Worm (Caenorhabditis elegans) whole organism, L4 larva: ENCODE data around the gene ZK938.10.

Experiments
- F10B5.3 ChIP-seq: sonication (generic microtip); optimal IDR thresholded peaks from 2 replicates; lab custom pipeline; 2016; ENCODE audit warnings: mild to moderate bottlenecking, missing genetic modification characterization, missing compliant biosample characterization
- Y105C5A.15 ChIP-seq: fragments of 200-800 bp; sonication (Bioruptor generic); IDR thresholded peaks from 2 replicates; pipeline ENCODE4 v1.3.6; 2022; ENCODE audit warnings: missing genetic modification characterization, missing compliant biosample characterization
- Y5F2A.4 ChIP-seq: fragments of 200-800 bp; sonication (Bioruptor generic); optimal IDR thresholded peaks from 2 replicates; lab custom pipeline; 2018; ENCODE audit warnings: mild to moderate bottlenecking, missing genetic modification characterization, missing compliant biosample characterization
- ZK337.2 ChIP-seq: fragments of 200-800 bp; sonication (Bioruptor generic); IDR thresholded peaks from 2 replicates; pipeline ENCODE4 v1.3.6; 2022; ENCODE audit warnings: missing genetic modification reagents, missing genetic modification characterization, missing compliant biosample characterization
- aha-1 ChIP-seq: fragments of 150-350 bp; peaks from one replicate; lab custom pipeline; 2014; ENCODE audit warnings: missing biosample characterization, missing genetic modification characterization
- ama-1 ChIP-seq: fragments of 150-350 bp; optimal IDR thresholded peaks from 2 replicates; lab custom pipeline; 2014; ENCODE audit warnings: inconsistent platforms, mixed read lengths
- arid-1 ChIP-seq: fragments of 200-800 bp; sonication (Bioruptor generic); conservative IDR thresholded peaks from 2 replicates; pipeline ENCODE4 v1.3.6; 2022; ENCODE audit warnings: missing genetic modification reagents, missing genetic modification characterization, missing compliant biosample characterization
- ceh-20 ChIP-seq: fragments of 200-800 bp; sonication (Bioruptor generic); IDR thresholded peaks from 2 replicates; pipeline ENCODE4 v1.3.6; 2022; ENCODE audit warnings: missing genetic modification reagents, missing genetic modification characterization, missing compliant biosample characterization
- ceh-44 ChIP-seq: fragments of 200-800 bp; sonication (Bioruptor generic); IDR thresholded peaks from 2 replicates; pipeline ENCODE4 v1.3.6; 2022; ENCODE audit warnings: missing genetic modification reagents, missing genetic modification characterization, missing compliant biosample characterization
- ceh-62 ChIP-seq: sonication (generic microtip); optimal IDR thresholded peaks from 2 replicates; lab custom pipeline; 2017; ENCODE audit warnings: missing biosample characterization, missing genetic modification characterization
- ces-1 ChIP-seq: fragments of 150-350 bp; sonication (generic microtip); optimal IDR thresholded peaks from 4 replicates; lab custom pipeline; 2014; ENCODE audit warnings: missing biosample characterization, missing genetic modification reagents, missing genetic modification characterization
- cey-2 ChIP-seq: sonication (generic microtip); optimal IDR thresholded peaks from 3 replicates; lab custom pipeline; 2017; ENCODE audit warnings: missing genetic modification characterization, mild to moderate bottlenecking, missing compliant biosample characterization, antibody characterized with exemption, borderline replicate concordance; ENCODE audit not compliant: insufficient read depth
- ctbp-1 ChIP-seq: fragments of 200-800 bp; sonication (Bioruptor generic); IDR thresholded peaks from 2 replicates; pipeline ENCODE4 v1.3.6; 2022; ENCODE audit warnings: missing genetic modification reagents, missing genetic modification characterization, missing compliant biosample characterization
- daf-19 ChIP-seq: fragments of 200-800 bp; sonication (Bioruptor generic); conservative IDR thresholded peaks from 2 replicates; pipeline ENCODE4 v1.3.6; 2022; ENCODE audit warnings: missing genetic modification characterization, missing compliant biosample characterization
- daf-8 ChIP-seq: fragments of 200-800 bp; sonication (Bioruptor generic); IDR thresholded peaks from 2 replicates; pipeline ENCODE4 v1.3.6; 2022; ENCODE audit warnings: missing genetic modification characterization, missing compliant biosample characterization
- dmd-6 ChIP-seq: fragments of 200-800 bp; sonication (Bioruptor generic); IDR thresholded peaks from 2 replicates; pipeline ENCODE4 v1.3.6; 2022; ENCODE audit warnings: missing genetic modification reagents, missing genetic modification characterization, missing compliant biosample characterization
- dmd-9 ChIP-seq: fragments of 200-800 bp; sonication (Bioruptor generic); IDR thresholded peaks from 2 replicates; pipeline ENCODE4 v1.3.6; 2022; ENCODE audit warnings: missing genetic modification reagents, missing genetic modification characterization, missing compliant biosample characterization
- fkh-10 ChIP-seq: fragments of 150-350 bp; optimal IDR thresholded peaks from 2 replicates; lab custom pipeline; 2014; ENCODE audit warnings: missing biosample characterization, missing genetic modification reagents, missing genetic modification characterization
- gei-8 ChIP-seq: fragments of 200-800 bp; sonication (Bioruptor generic); optimal IDR thresholded peaks from 2 replicates; lab custom pipeline; 2018; ENCODE audit warnings: mild to moderate bottlenecking, missing genetic modification characterization, missing compliant biosample characterization
- hif-1 ChIP-seq, 2 experiments: sonication (generic microtip); optimal IDR thresholded peaks; 2 replicates each; lab custom pipeline; 2016 to 2017; ENCODE audit warnings: missing compliant biosample characterization in 2 of 2, missing genetic modification characterization in 2 of 2, missing genetic modification reagents in 2 of 2, missing genotype in 2 of 2, mild to moderate bottlenecking in 1 of 2
- hlh-30 ChIP-seq: sonication (generic microtip); optimal IDR thresholded peaks from 2 replicates; lab custom pipeline; 2017; ENCODE audit warnings: antibody characterized with exemption, mild to moderate bottlenecking, missing genetic modification characterization, missing compliant biosample characterization; ENCODE audit not compliant: insufficient read depth
- hmg-1.1 ChIP-seq: fragments of 200-800 bp; sonication (Bioruptor generic); IDR thresholded peaks from 2 replicates; pipeline ENCODE4 v1.3.6; 2022; ENCODE audit warnings: missing genetic modification reagents, missing genetic modification characterization, missing compliant biosample characterization
- lin-15B ChIP-seq: fragments of 150-350 bp; sonication (generic microtip); optimal IDR thresholded peaks from 3 replicates; lab custom pipeline; 2014; ENCODE audit warnings: missing biosample characterization, missing genetic modification characterization
- lin-29 ChIP-seq: fragments of 200-800 bp; sonication (Bioruptor generic); IDR thresholded peaks from 2 replicates; pipeline ENCODE4 v1.3.6; 2022; ENCODE audit warnings: missing genetic modification reagents, missing genetic modification characterization, missing compliant biosample characterization
- mdl-1 ChIP-seq, 2 experiments: fragments of 150-350 bp in 1 of 2; sonication (generic microtip) in 1 of 2; optimal IDR thresholded peaks; 2 replicates each; lab custom pipeline; 2014 to 2017; ENCODE audit warnings: missing biosample characterization in 2 of 2, missing genetic modification characterization in 2 of 2
- mdt-29 ChIP-seq: fragments of 200-800 bp; sonication (Bioruptor generic); IDR thresholded peaks from 2 replicates; pipeline ENCODE4 v1.3.6; 2022; ENCODE audit warnings: missing genetic modification reagents, missing genetic modification characterization, missing compliant biosample characterization
- mes-2 ChIP-seq: sonication (generic microtip); optimal IDR thresholded peaks from 2 replicates; lab custom pipeline; 2016; ENCODE audit warnings: missing genotype, mild to moderate bottlenecking, missing genetic modification characterization, missing compliant biosample characterization; ENCODE audit not compliant: poor library complexity, severe bottlenecking
- mxl-2 ChIP-seq: fragments of 200-800 bp; sonication (Bioruptor generic); conservative IDR thresholded peaks from 2 replicates; pipeline ENCODE4 v1.3.6; 2022; ENCODE audit warnings: missing genetic modification reagents, missing genetic modification characterization, missing compliant biosample characterization
- mxl-3 ChIP-seq: fragments of 200-800 bp; sonication (Bioruptor generic); optimal IDR thresholded peaks from 2 replicates; lab custom pipeline; 2018; ENCODE audit warnings: mild to moderate bottlenecking, missing genetic modification characterization, missing compliant biosample characterization
- nhr-10 ChIP-seq: fragments of 150-350 bp; optimal IDR thresholded peaks from 2 replicates; lab custom pipeline; 2014; ENCODE audit warnings: missing biosample characterization, missing genetic modification characterization
- nhr-25 ChIP-seq: sonication (generic microtip); optimal IDR thresholded peaks from 2 replicates; lab custom pipeline; 2017; ENCODE audit warnings: missing genetic modification characterization, mild to moderate bottlenecking, missing compliant biosample characterization, antibody characterized with exemption, moderate library complexity, borderline replicate concordance; ENCODE audit not compliant: insufficient read depth
- nhr-28 ChIP-seq: fragments of 150-350 bp; optimal IDR thresholded peaks from 2 replicates; lab custom pipeline; 2014; ENCODE audit warnings: missing biosample characterization, missing genetic modification characterization
- nhr-77 ChIP-seq: fragments of 150-350 bp; optimal IDR thresholded peaks from 2 replicates; lab custom pipeline; 2014; ENCODE audit warnings: missing biosample characterization, missing genetic modification characterization
- rbr-2 ChIP-seq: sonication (generic microtip); optimal IDR thresholded peaks from 2 replicates; lab custom pipeline; 2016; ENCODE audit warnings: missing genotype, missing genetic modification characterization, missing compliant biosample characterization
- skn-1 ChIP-seq: fragments of 150-350 bp; optimal IDR thresholded peaks from 2 replicates; lab custom pipeline; 2014; ENCODE audit warnings: missing biosample characterization, missing genetic modification characterization
- unc-39 ChIP-seq: sonication (generic microtip); optimal IDR thresholded peaks from 2 replicates; lab custom pipeline; 2017; ENCODE audit warnings: missing biosample characterization, missing genetic modification characterization
- zag-1 ChIP-seq: fragments of 150-350 bp; optimal IDR thresholded peaks from 2 replicates; lab custom pipeline; 2014; ENCODE audit warnings: missing biosample characterization, missing genetic modification characterization
- zip-11 ChIP-seq: fragments of 200-800 bp; sonication (Bioruptor generic); IDR thresholded peaks from 2 replicates; pipeline ENCODE4 v1.3.6; 2022; ENCODE audit warnings: missing genetic modification characterization, missing compliant biosample characterization
- zip-2 ChIP-seq: fragments of 150-350 bp; optimal IDR thresholded peaks from 2 replicates; lab custom pipeline; 2014; ENCODE audit warnings: missing biosample characterization, missing genetic modification characterization
- ztf-11 ChIP-seq: fragments of 150-350 bp; optimal IDR thresholded peaks from 2 replicates; lab custom pipeline; 2014; ENCODE audit warnings: missing biosample characterization, missing genetic modification characterization
- ztf-7 ChIP-seq: fragments of 150-350 bp; optimal IDR thresholded peaks from 2 replicates; lab custom pipeline; 2014; ENCODE audit warnings: missing biosample characterization, missing genetic modification characterization

ZK938.10 gene

DNA sequence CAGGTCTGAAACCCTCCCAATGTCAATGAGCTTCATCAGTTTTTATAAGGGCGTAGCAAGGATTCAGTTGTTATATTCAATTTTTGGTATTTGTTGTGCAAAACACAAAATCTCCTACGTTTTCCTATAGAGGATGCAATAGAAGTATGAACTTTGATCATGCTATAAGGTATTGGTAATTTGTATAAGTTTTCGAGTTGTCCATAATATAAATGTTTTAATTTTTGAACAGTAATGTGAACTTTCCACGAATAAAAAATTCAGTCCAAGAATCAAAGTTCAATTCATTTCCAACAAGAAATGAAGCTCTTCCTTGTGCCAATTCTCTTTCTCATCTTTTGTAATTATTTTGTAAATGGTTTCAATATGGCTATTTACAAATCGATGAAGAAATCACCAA is 19.8 kb downstream of the ZK938.10 start, which contains the start of gene ZK938.12:
Gene ZK938.12 (plus strand): TSS at position 301 of the 400 bp plus-strand sequence.
- TF ChIP-seq mxl-3 (GFP tag; lab: Kevin White, UChicago) (no peak), daf-8 (GFP tag; lab: Robert Waterston, UW) (no peak), mdt-29 (GFP tag; lab: Robert Waterston, UW) (no peak), ZK337.2 (GFP tag; lab: Robert Waterston, UW) (no peak), F10B5.3 (no peak), ztf-11 (tag; lab: Kevin White, UChicago) (no peak), aha-1 (tag; lab: Kevin White, UChicago) (no peak), ztf-7 (tag; lab: Kevin White, UChicago) (no peak), ces-1 (GFP tag; lab: Kevin White, UChicago) (no peak), zag-1 (no peak), hmg-1.1 (GFP tag; lab: Robert Waterston, UW) (no peak), rbr-2 (tag; lab: Kevin White, UChicago) (no peak)

DNA sequence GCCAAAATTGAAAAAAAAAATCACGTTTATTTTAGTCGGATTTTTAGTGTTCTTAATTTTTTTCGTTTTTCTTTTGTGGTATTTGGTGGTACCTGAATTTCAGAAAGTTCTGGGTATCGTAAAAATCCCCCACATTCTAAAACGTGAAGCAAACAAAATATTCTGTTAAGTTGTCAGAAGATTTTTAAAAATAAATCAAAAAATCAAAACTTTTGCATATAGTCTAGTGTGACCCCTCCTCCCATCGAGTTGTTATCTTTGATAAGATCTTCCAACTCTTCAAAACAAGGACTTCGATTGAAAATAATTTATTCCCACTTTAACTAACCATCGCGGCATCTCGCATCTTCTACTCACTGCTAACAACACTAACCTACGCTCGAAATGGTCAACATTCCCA is 21.7 kb downstream of the ZK938.10 start, which contains the start of gene ZK938.1:
Gene ZK938.1 (plus strand): TSS at position 301 of the 400 bp plus-strand sequence.
- TF ChIP-seq gei-8: no peak
- no peak for TF ChIP-seq ceh-20 (GFP tag; lab: Robert Waterston, UW)
- TF ChIP-seq arid-1: no peak
- no peak for TF ChIP-seq ZK337.2 (GFP tag; lab: Robert Waterston, UW)
- no peak for TF ChIP-seq ces-1 (GFP tag; lab: Kevin White, UChicago)
- TF ChIP-seq nhr-77 (tag; lab: Kevin White, UChicago): no peak
- no peak for TF ChIP-seq ceh-44 (GFP tag; lab: Robert Waterston, UW)
- TF ChIP-seq hif-1 (tag; optimal IDR thresholded peaks at IDR 0.05; lab: Kevin White, UChicago): no peak
- TF ChIP-seq rbr-2 (tag; lab: Kevin White, UChicago): no peak
- no peak for TF ChIP-seq zip-2 (tag; lab: Kevin White, UChicago)
- no peak for TF ChIP-seq cey-2
- no peak for TF ChIP-seq mdl-1 (tag; optimal IDR thresholded peaks at IDR 0.05; lab: Kevin White, UChicago)
- TF ChIP-seq, all 104 proteins: peak for 0

- TF ChIP-seq Y105C5A.15 (GFP tag; lab: Robert Waterston, UW) (no peak), mxl-3 (GFP tag; lab: Kevin White, UChicago) (no peak), lin-29 (GFP tag; lab: Robert Waterston, UW) (no peak), nhr-25 (no peak), hmg-1.1 (GFP tag; lab: Robert Waterston, UW) (no peak), mes-2 (tag; lab: Kevin White, UChicago) (no peak), lin-15B (no peak), unc-39 (tag; lab: Kevin White, UChicago) (no peak)
Observed at ce11 chrII:9828502-9828901, 22.3 kb downstream of the ZK938.10 start.

DNA sequence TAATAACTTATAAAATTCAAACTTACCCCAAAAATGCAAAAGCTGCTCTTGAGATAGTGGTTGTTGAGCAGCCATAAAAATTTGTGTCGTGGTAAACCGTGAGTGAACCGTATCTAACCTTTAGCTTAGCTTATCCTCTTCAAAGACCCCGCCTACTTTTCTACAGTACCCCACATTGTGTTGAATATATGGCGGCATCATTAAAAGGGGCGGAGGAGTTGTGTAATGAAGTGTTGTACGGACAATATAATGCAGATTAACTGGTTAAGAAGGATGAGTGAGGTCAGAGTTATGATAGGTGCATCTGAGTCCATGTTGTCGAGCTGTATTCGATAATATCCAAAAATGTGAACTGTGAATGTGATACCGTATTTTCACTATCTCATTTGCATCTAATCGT is 23.0 kb downstream of the ZK938.10 start, which contains the start of gene eyg-1:
Gene eyg-1 (minus strand): TSS at position 101 of the 400 bp plus-strand sequence.
- TF ChIP-seq mxl-3 (GFP tag; lab: Kevin White, UChicago) (no peak), aha-1 (tag; lab: Kevin White, UChicago) (peak; percentile 53)
- TF ChIP-seq, all 104 proteins: peak for 1

DNA sequence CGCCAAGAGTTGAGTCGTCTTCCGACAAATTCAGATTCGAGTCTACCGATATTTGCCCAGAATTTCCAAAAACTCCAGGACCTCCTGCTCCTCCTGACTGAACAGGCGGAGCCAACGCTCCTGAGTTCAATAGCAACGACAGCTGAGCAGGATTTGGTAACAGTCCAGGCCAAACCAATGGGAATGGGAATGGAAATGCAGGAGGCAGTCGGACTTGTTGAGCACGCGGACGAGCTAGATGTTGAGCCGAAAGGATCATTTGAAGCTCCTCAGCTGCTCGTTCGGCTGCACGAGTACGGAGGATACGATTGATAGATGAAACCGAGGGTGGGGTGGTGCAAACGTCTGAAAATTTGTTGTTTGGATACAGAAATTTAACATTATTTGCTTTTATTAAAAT is 23.9 kb downstream of the ZK938.10 start:
- TF ChIP-seq aha-1 (tag; lab: Kevin White, UChicago) (peak; percentile 56), Y5F2A.4 (GFP tag; lab: Kevin White, UChicago) (no peak)

DNA sequence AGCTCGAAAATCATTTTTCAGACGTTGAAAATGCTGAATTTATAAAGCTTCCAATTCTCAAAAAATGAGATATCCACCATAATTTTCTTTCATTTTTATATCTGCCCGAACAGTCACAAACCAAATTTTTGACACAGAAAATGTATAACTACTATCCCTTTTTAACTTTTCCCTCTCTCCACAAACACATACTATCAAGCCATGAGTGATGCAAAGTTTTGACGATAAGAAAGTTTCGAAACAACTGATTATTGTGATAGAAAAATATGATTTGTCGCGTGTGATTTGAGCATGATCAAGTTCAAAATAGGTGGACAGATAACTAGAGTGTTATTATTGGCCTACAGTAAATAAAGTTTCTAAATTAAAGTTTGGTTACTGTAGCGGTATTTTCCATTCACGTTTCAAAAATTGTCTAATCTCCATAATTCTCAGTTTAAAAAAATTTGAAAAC is 43.3 kb downstream of the ZK938.10 start, which contains the start of gene cyp-13A8:
Gene cyp-13A8 (minus strand): TSS at position 51 of the 454 bp plus-strand sequence.
- TF ChIP-seq fkh-10 (no peak), nhr-77 (tag; lab: Kevin White, UChicago) (peak; percentile 1), mxl-2 (no peak), nhr-10 (no peak), aha-1 (tag; lab: Kevin White, UChicago) (peak; percentile 38), dmd-9 (GFP tag; lab: Robert Waterston, UW) (no peak), daf-19 (GFP tag; lab: Robert Waterston, UW) (no peak), zip-11 (no peak), ama-1 (lab: Kevin White, UChicago) (no peak), dmd-6 (GFP tag; lab: Robert Waterston, UW) (peak; percentile 90), lin-29 (GFP tag; lab: Robert Waterston, UW) (no peak), Y5F2A.4 (GFP tag; lab: Kevin White, UChicago) (no peak), nhr-28 (peak; percentile 78), skn-1 (no peak), F10B5.3 (no peak), ceh-62 (tag; lab: Kevin White, UChicago) (no peak), hlh-30 (peak; percentile 91), ctbp-1 (GFP tag; lab: Robert Waterston, UW) (no peak), ces-1 (GFP tag; lab: Kevin White, UChicago) (no peak)
